Worm (Caenorhabditis elegans) whole organism, L4 larva: ENCODE data around the gene nhr-48.
A peak's percentile ranks its signal among the peaks of the same experiment; 100 is the strongest.

Experiments
- D1046.2 ChIP-seq: fragments of 200-800 bp; sonication (Bioruptor generic); IDR thresholded peaks from 2 replicates; pipeline ENCODE4 v1.3.6; 2022; ENCODE audit warnings: missing genetic modification characterization, missing compliant biosample characterization
- F44E2.7 ChIP-seq: fragments of 200-800 bp; sonication (Bioruptor generic); IDR thresholded peaks from 2 replicates; pipeline ENCODE4 v2.1.2; 2022; ENCODE audit warnings: missing genetic modification characterization, missing compliant biosample characterization
- R02D3.7 ChIP-seq: fragments of 150-350 bp; sonication (generic microtip); optimal IDR thresholded peaks from 3 replicates; lab custom pipeline; 2014; ENCODE audit warnings: missing biosample characterization, missing genetic modification characterization
- T26A8.4 ChIP-seq: fragments of 200-800 bp; sonication (Bioruptor generic); IDR thresholded peaks from 2 replicates; pipeline ENCODE4 v1.3.6; 2022; ENCODE audit warnings: missing genetic modification characterization, missing compliant biosample characterization
- Y48G9A.11 ChIP-seq: fragments of 200-800 bp; sonication (Bioruptor generic); IDR thresholded peaks from 2 replicates; pipeline ENCODE4 v1.3.6; 2022; ENCODE audit warnings: missing genetic modification reagents, missing genetic modification characterization, missing compliant biosample characterization
- Y5F2A.4 ChIP-seq: fragments of 200-800 bp; sonication (Bioruptor generic); optimal IDR thresholded peaks from 2 replicates; lab custom pipeline; 2018; ENCODE audit warnings: mild to moderate bottlenecking, missing genetic modification characterization, missing compliant biosample characterization
- Y75B8A.6 ChIP-seq: fragments of 200-800 bp; sonication (Bioruptor generic); IDR thresholded peaks from 2 replicates; pipeline ENCODE4 v1.3.6; 2022; ENCODE audit warnings: missing genetic modification reagents, missing genetic modification characterization, missing compliant biosample characterization
- ZK546.5 ChIP-seq, 2 experiments: sonication (generic microtip); optimal IDR thresholded peaks; 2 replicates each; lab custom pipeline; 2017; ENCODE audit warnings: missing biosample characterization in 2 of 2, missing genetic modification characterization in 2 of 2
- aly-2 ChIP-seq: sonication (generic microtip); optimal IDR thresholded peaks from 2 replicates; lab custom pipeline; 2018; ENCODE audit warnings: missing biosample characterization, missing genetic modification characterization
- daf-16 ChIP-seq, 3 experiments: sonication (generic microtip); optimal IDR thresholded peaks; 2 replicates each; lab custom pipeline; 2016 to 2017; ENCODE audit warnings: missing genetic modification characterization in 3 of 3, missing genetic modification reagents in 3 of 3, mild to moderate bottlenecking in 2 of 3, missing compliant biosample characterization in 2 of 3, missing biosample characterization in 1 of 3, moderate library complexity in 1 of 3
- daf-8 ChIP-seq: fragments of 200-800 bp; sonication (Bioruptor generic); IDR thresholded peaks from 2 replicates; pipeline ENCODE4 v1.3.6; 2022; ENCODE audit warnings: missing genetic modification characterization, missing compliant biosample characterization
- dmd-6 ChIP-seq: fragments of 200-800 bp; sonication (Bioruptor generic); IDR thresholded peaks from 2 replicates; pipeline ENCODE4 v1.3.6; 2022; ENCODE audit warnings: missing genetic modification reagents, missing genetic modification characterization, missing compliant biosample characterization
- dmd-9 ChIP-seq: fragments of 200-800 bp; sonication (Bioruptor generic); IDR thresholded peaks from 2 replicates; pipeline ENCODE4 v1.3.6; 2022; ENCODE audit warnings: missing genetic modification reagents, missing genetic modification characterization, missing compliant biosample characterization
- duxl-1 ChIP-seq: sonication (generic microtip); optimal IDR thresholded peaks from 2 replicates; lab custom pipeline; 2016; ENCODE audit warnings: mild to moderate bottlenecking, missing genetic modification characterization, moderate library complexity, missing compliant biosample characterization; ENCODE audit not compliant: poor library complexity
- dve-1 ChIP-seq: sonication (generic microtip); optimal IDR thresholded peaks from 2 replicates; lab custom pipeline; 2017; ENCODE audit warnings: antibody characterized with exemption, mild to moderate bottlenecking, missing genetic modification characterization, missing compliant biosample characterization; ENCODE audit not compliant: insufficient read depth
- egl-27 ChIP-seq: sonication (generic microtip); optimal IDR thresholded peaks from 3 replicates; lab custom pipeline; 2017; ENCODE audit warnings: missing biosample characterization, missing genetic modification reagents, missing genetic modification characterization
- gei-8 ChIP-seq: fragments of 200-800 bp; sonication (Bioruptor generic); optimal IDR thresholded peaks from 2 replicates; lab custom pipeline; 2018; ENCODE audit warnings: mild to moderate bottlenecking, missing genetic modification characterization, missing compliant biosample characterization
- hlh-11 ChIP-seq: fragments of 200-800 bp; sonication (Bioruptor generic); optimal IDR thresholded peaks from 2 replicates; lab custom pipeline; 2018; ENCODE audit warnings: mild to moderate bottlenecking, missing genetic modification characterization, missing compliant biosample characterization
- lim-7 ChIP-seq: fragments of 200-800 bp; sonication (Bioruptor generic); IDR thresholded peaks from 2 replicates; pipeline ENCODE4 v1.3.6; 2022; ENCODE audit warnings: missing genetic modification characterization, missing compliant biosample characterization
- lin-1 ChIP-seq: fragments of 200-800 bp; sonication (Bioruptor generic); IDR thresholded peaks from 2 replicates; pipeline ENCODE4 v1.3.6; 2022; ENCODE audit warnings: missing genetic modification reagents, missing genetic modification characterization, missing compliant biosample characterization
- lin-13 ChIP-seq: fragments of 150-350 bp; optimal IDR thresholded peaks from 2 replicates; lab custom pipeline; 2014; ENCODE audit warnings: missing biosample characterization, missing genetic modification reagents, missing genetic modification characterization
- lin-38 ChIP-seq: fragments of 200-800 bp; sonication (Bioruptor generic); IDR thresholded peaks from 2 replicates; pipeline ENCODE4 v1.3.6; 2022; ENCODE audit warnings: missing genetic modification reagents, missing genetic modification characterization, missing compliant biosample characterization
- mdl-1 ChIP-seq, 2 experiments: fragments of 150-350 bp in 1 of 2; sonication (generic microtip) in 1 of 2; optimal IDR thresholded peaks; 2 replicates each; lab custom pipeline; 2014 to 2017; ENCODE audit warnings: missing biosample characterization in 2 of 2, missing genetic modification characterization in 2 of 2
- mdt-29 ChIP-seq: fragments of 200-800 bp; sonication (Bioruptor generic); IDR thresholded peaks from 2 replicates; pipeline ENCODE4 v1.3.6; 2022; ENCODE audit warnings: missing genetic modification reagents, missing genetic modification characterization, missing compliant biosample characterization
- mes-2 ChIP-seq: sonication (generic microtip); optimal IDR thresholded peaks from 2 replicates; lab custom pipeline; 2016; ENCODE audit warnings: missing genotype, mild to moderate bottlenecking, missing genetic modification characterization, missing compliant biosample characterization; ENCODE audit not compliant: poor library complexity, severe bottlenecking
- mxl-2 ChIP-seq: fragments of 200-800 bp; sonication (Bioruptor generic); conservative IDR thresholded peaks from 2 replicates; pipeline ENCODE4 v1.3.6; 2022; ENCODE audit warnings: missing genetic modification reagents, missing genetic modification characterization, missing compliant biosample characterization
- mxl-3 ChIP-seq: fragments of 200-800 bp; sonication (Bioruptor generic); optimal IDR thresholded peaks from 2 replicates; lab custom pipeline; 2018; ENCODE audit warnings: mild to moderate bottlenecking, missing genetic modification characterization, missing compliant biosample characterization
- nhr-102 ChIP-seq: sonication (generic microtip); optimal IDR thresholded peaks from 2 replicates; lab custom pipeline; 2016; ENCODE audit warnings: mild to moderate bottlenecking, missing genetic modification characterization, moderate library complexity, missing compliant biosample characterization
- nhr-25 ChIP-seq: sonication (generic microtip); optimal IDR thresholded peaks from 2 replicates; lab custom pipeline; 2017; ENCODE audit warnings: missing genetic modification characterization, mild to moderate bottlenecking, missing compliant biosample characterization, antibody characterized with exemption, moderate library complexity, borderline replicate concordance; ENCODE audit not compliant: insufficient read depth
- nhr-28 ChIP-seq: fragments of 150-350 bp; optimal IDR thresholded peaks from 2 replicates; lab custom pipeline; 2014; ENCODE audit warnings: missing biosample characterization, missing genetic modification characterization
- nhr-48 ChIP-seq: sonication (generic microtip); optimal IDR thresholded peaks from 2 replicates; lab custom pipeline; 2016; ENCODE audit warnings: mild to moderate bottlenecking, missing genetic modification characterization, missing compliant biosample characterization
- nhr-6 ChIP-seq: fragments of 150-350 bp; optimal IDR thresholded peaks from 2 replicates; lab custom pipeline; 2014; ENCODE audit warnings: missing biosample characterization, missing genetic modification characterization
- nhr-77 ChIP-seq: fragments of 150-350 bp; optimal IDR thresholded peaks from 2 replicates; lab custom pipeline; 2014; ENCODE audit warnings: missing biosample characterization, missing genetic modification characterization
- php-3 ChIP-seq: fragments of 200-800 bp; sonication (Bioruptor generic); IDR thresholded peaks from 2 replicates; pipeline ENCODE4 v1.3.6; 2022; ENCODE audit warnings: missing genetic modification reagents, missing genetic modification characterization, missing compliant biosample characterization
- pqm-1 ChIP-seq: sonication (generic microtip); optimal IDR thresholded peaks from 2 replicates; lab custom pipeline; 2017; ENCODE audit warnings: missing biosample characterization, missing genetic modification characterization
- rbr-2 ChIP-seq: sonication (generic microtip); optimal IDR thresholded peaks from 2 replicates; lab custom pipeline; 2016; ENCODE audit warnings: missing genotype, missing genetic modification characterization, missing compliant biosample characterization
- spr-1 ChIP-seq: sonication (generic microtip); optimal IDR thresholded peaks from 2 replicates; lab custom pipeline; 2016; ENCODE audit warnings: mild to moderate bottlenecking, missing genetic modification characterization, missing compliant biosample characterization
- unc-130 ChIP-seq: sonication (generic microtip); optimal IDR thresholded peaks from 2 replicates; lab custom pipeline; 2016; ENCODE audit warnings: missing genetic modification reagents, missing genetic modification characterization, missing compliant biosample characterization
- unc-39 ChIP-seq: sonication (generic microtip); optimal IDR thresholded peaks from 2 replicates; lab custom pipeline; 2017; ENCODE audit warnings: missing biosample characterization, missing genetic modification characterization
- unc-62 ChIP-seq, 3 experiments: fragments of 150-350 bp in 1 of 3; sonication (generic microtip); optimal IDR thresholded peaks in 2 of 3; peaks in 1 of 3; 1 replicate in 1 of 3; 2 replicates in 2 of 3; lab custom pipeline; 2014 to 2017; ENCODE audit warnings: missing biosample characterization in 3 of 3, missing genetic modification characterization in 3 of 3, missing genetic modification reagents in 3 of 3, missing genotype in 1 of 3
- zag-1 ChIP-seq: fragments of 150-350 bp; optimal IDR thresholded peaks from 2 replicates; lab custom pipeline; 2014; ENCODE audit warnings: missing biosample characterization, missing genetic modification characterization

The nhr-48 gene

ce11 chrX:15693466-15693865 is 14.5 kb upstream of the nhr-48 start:
- TF ChIP-seq dmd-6 (GFP tag; lab: Robert Waterston, UW): no peak
- TF ChIP-seq unc-62 (GFP tag; optimal IDR thresholded peaks at IDR 0.05 in 1 of 2; lab: Kevin White, UChicago): peak in 1 of 2 experiments; percentile 96
- no peak for TF ChIP-seq unc-62 (tag; optimal IDR thresholded peaks at IDR 0.05; lab: Kevin White, UChicago)

DNA sequence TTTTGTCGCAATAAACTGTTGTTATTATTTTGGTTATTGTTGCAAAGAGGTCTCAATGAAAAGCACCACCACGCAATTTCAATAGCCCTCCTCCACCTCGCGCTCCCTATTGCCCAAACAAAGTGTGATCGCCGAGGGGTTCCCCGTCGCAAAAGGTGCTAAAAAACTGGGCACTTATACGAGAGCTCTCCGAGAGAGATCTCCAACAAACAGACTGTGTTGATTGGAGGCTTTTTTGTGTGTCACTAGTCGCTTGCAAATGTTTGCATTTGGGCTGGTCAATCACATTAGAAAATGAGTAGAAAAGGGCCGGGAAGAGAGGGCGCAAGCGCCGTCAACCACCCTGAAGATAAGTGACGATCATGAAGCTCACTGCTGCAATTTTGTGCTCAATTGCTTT is 11.6 kb upstream of the nhr-48 start, which contains the start of gene ZK662.2:
TSS of gene ZK662.2 (plus strand) at position 301 of the 400 bp plus-strand sequence.
- TF ChIP-seq F44E2.7 (GFP tag; lab: Robert Waterston, UW) (0 out of 2 replicates have a peak, but pooled peaks have one; percentile 8), Y5F2A.4 (GFP tag; lab: Kevin White, UChicago) (no peak)

DNA sequence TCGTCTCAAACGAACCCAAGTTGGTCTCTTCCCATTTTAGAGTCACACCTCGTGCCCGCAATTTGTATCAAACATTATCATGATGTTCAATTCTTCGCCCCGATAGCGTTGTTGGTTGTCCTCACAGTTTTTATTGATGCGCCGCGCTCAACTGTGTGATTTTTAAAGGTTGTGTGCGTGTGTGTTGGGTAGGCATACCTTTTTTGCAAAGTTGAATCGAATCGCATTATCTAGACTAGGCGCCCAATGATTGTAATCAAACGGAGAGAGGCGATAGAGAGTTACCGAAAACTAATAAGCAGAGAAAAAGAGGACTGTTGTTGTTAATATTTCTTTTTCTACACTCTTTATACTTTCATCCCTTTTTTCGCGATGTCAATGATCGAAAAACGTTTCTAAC is 7.8 kb upstream of the nhr-48 start:
- TF ChIP-seq gei-8 (GFP tag; lab: Kevin White, UChicago) (peak; percentile 23), mxl-3 (no peak), hlh-11 (tag; lab: Kevin White, UChicago) (peak; percentile 80), dmd-6 (GFP tag; lab: Robert Waterston, UW) (peak; percentile 77), nhr-28 (tag; lab: Kevin White, UChicago) (peak; percentile 53), T26A8.4 (0 out of 2 replicates have a peak, but pooled peaks have one; percentile 14), dve-1 (tag; lab: Kevin White, UChicago) (peak; percentile 41), daf-16 (GFP tag; optimal IDR thresholded peaks at IDR 0.05; lab: Kevin White, UChicago) (no peak), daf-16 (tag; optimal IDR thresholded peaks at IDR 0.05; lab: Kevin White, UChicago) (peak; percentile 83), nhr-102 (tag; lab: Kevin White, UChicago) (no peak), ZK546.5 (tag; optimal IDR thresholded peaks at IDR 0.05; lab: Kevin White, UChicago) (no peak), lin-1 (GFP tag; lab: Robert Waterston, UW) (no peak), nhr-48 (tag; lab: Kevin White, UChicago) (peak; percentile 82), mes-2 (tag; lab: Kevin White, UChicago) (peak; percentile 23), unc-62 (GFP tag; optimal IDR thresholded peaks at IDR 0.05 in 1 of 2; lab: Kevin White, UChicago) (no peak), unc-62 (tag; optimal IDR thresholded peaks at IDR 0.05; lab: Kevin White, UChicago) (no peak), duxl-1 (tag; lab: Kevin White, UChicago) (peak; percentile 19), mdl-1 (tag; optimal IDR thresholded peaks at IDR 0.05; lab: Kevin White, UChicago) (peak; percentile 4 to 44), php-3 (peak; percentile 56; the same call in 1 of the 2 replicates), lin-13 (no peak), pqm-1 (peak; percentile 31)

- TF ChIP-seq gei-8 (GFP tag; lab: Kevin White, UChicago) (no peak), mdt-29 (GFP tag; lab: Robert Waterston, UW) (no peak), lim-7 (GFP tag; lab: Robert Waterston, UW) (no peak), R02D3.7 (tag; lab: Kevin White, UChicago) (no peak), dmd-9 (no peak), rbr-2 (tag; lab: Kevin White, UChicago) (no peak), nhr-6 (tag; lab: Kevin White, UChicago) (no peak), unc-39 (tag; lab: Kevin White, UChicago) (no peak), egl-27 (tag; lab: Kevin White, UChicago) (no peak), T26A8.4 (no peak), spr-1 (no peak), dve-1 (tag; lab: Kevin White, UChicago) (peak; percentile 70), F44E2.7 (GFP tag; lab: Robert Waterston, UW) (no peak), unc-130 (GFP tag; lab: Kevin White, UChicago) (no peak), aly-2 (tag; lab: Kevin White, UChicago) (no peak), nhr-25 (tag; lab: Kevin White, UChicago) (no peak), lin-38 (no peak), mxl-2 (GFP tag; lab: Robert Waterston, UW) (no peak), mdl-1 (tag; optimal IDR thresholded peaks at IDR 0.05; lab: Kevin White, UChicago) (peak in 1 of 2 experiments; percentile 69), nhr-77 (tag; lab: Kevin White, UChicago) (peak; percentile 49), Y75B8A.6 (GFP tag; lab: Robert Waterston, UW) (no peak), Y48G9A.11 (no peak), zag-1 (tag; lab: Kevin White, UChicago) (no peak), Y5F2A.4 (GFP tag; lab: Kevin White, UChicago) (no peak), daf-8 (no peak), daf-16 (GFP tag; optimal IDR thresholded peaks at IDR 0.05; lab: Kevin White, UChicago) (peak in 1 of 2 experiments; percentile 8), daf-16 (tag; optimal IDR thresholded peaks at IDR 0.05; lab: Kevin White, UChicago) (peak; percentile 84), D1046.2 (GFP tag; lab: Robert Waterston, UW) (no peak), nhr-48 (tag; lab: Kevin White, UChicago) (peak; percentile 97), mes-2 (tag; lab: Kevin White, UChicago) (no peak)
Measured at ce11 chrX:15704579-15705110, 3.4 kb upstream of the nhr-48 start.
